Fruit fly (Drosophila melanogaster) Kc167 (cell line): ENCODE results near the gene CG10005.

Experiments used
- Myc ChIP-seq: fragments of >200 bp; optimal IDR thresholded peaks from 2 replicates; lab custom pipeline; 2017; ENCODE audit warnings: missing external identifiers
- h ChIP-seq: fragments of >200 bp; optimal IDR thresholded peaks from 3 replicates; lab custom pipeline; 2018; ENCODE audit warnings: missing external identifiers
- psq ChIP-seq: fragments of >200 bp; optimal IDR thresholded peaks from 2 replicates; lab custom pipeline; 2017; ENCODE audit warnings: missing external identifiers

DNA sequence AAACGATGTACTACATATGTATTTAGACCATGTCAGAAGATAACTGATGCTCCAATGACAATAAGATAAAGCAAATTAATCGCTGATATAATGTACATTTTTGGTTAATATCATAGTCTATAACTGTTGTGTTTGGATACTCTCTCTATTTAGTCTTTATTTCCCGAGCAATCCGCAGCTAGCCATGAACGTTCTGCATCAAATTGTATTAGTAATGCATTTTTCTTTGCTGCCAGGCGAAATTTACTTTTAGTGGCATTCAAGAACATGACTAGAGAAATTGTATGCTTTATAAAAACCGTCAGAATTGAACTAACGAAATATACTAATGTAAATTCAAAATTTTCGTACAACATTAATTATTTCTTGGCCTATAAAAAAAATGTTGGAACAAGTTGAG lies 5.6 kb downstream of the CG10005 start, which contains the start of gene GC2:
- no peak for TF ChIP-seq Myc (lab: Kevin White, UChicago)
- no peak for TF ChIP-seq psq (lab: Kevin White, UChicago)
- TF ChIP-seq h (lab: Kevin White, UChicago): no peak
